Fruit fly (Drosophila melanogaster) whole organism, pupa: ENCODE results near the gene CG5280.
A peak's percentile ranks its signal among the peaks of the same experiment; 100 is the strongest.

ENCODE experiments used
- CG10348 ChIP-seq: fragments of 200-800 bp; sonication (Bioruptor generic); IDR thresholded peaks from 2 replicates; pipeline ENCODE4 v1.3.6; 2022; ENCODE audit warnings: missing biosample characterization, missing genetic modification characterization
- CG12605 ChIP-seq: fragments of 200-800 bp; sonication (Bioruptor generic); IDR thresholded peaks from 2 replicates; pipeline ENCODE4 v1.3.6; 2022; ENCODE audit warnings: missing biosample characterization, missing genetic modification characterization
- CG13204 ChIP-seq: fragments of 200-800 bp; sonication (Bioruptor generic); optimal IDR thresholded peaks from 2 replicates; lab custom pipeline; 2018; ENCODE audit warnings: missing biosample characterization, mild to moderate bottlenecking, missing genetic modification characterization, moderate library complexity
- CG14655 ChIP-seq: fragments of 200-800 bp; sonication (Bioruptor generic); optimal IDR thresholded peaks from 3 replicates; lab custom pipeline; 2017; ENCODE audit warnings: mild to moderate bottlenecking, missing biosample characterization, missing genetic modification reagents, missing genetic modification characterization
- CG4496 ChIP-seq: fragments of 200-800 bp; sonication (Bioruptor generic); IDR thresholded peaks from 3 replicates; pipeline ENCODE4 v1.3.6; 2022; ENCODE audit warnings: missing biosample characterization, missing genetic modification characterization
- CG8301 ChIP-seq: fragments of 200-800 bp; sonication (Bioruptor generic); optimal IDR thresholded peaks from 2 replicates; lab custom pipeline; 2018; ENCODE audit warnings: missing biosample characterization, mild to moderate bottlenecking, missing genetic modification characterization
- EcR ChIP-seq: fragments of 200-800 bp; sonication (Bioruptor generic); optimal IDR thresholded peaks from 3 replicates; lab custom pipeline; 2019; ENCODE audit warnings: missing biosample characterization, missing genetic modification characterization, mild to moderate bottlenecking, moderate library complexity, missing genetic modification reagents
- Ets98B ChIP-seq: fragments of 200-800 bp; sonication (Bioruptor generic); IDR thresholded peaks from 2 replicates; pipeline ENCODE4 v1.3.6; 2022; ENCODE audit warnings: missing biosample characterization, missing genetic modification characterization
- Pif1A ChIP-seq: fragments of 200-800 bp; sonication (Bioruptor generic); optimal IDR thresholded peaks from 3 replicates; lab custom pipeline; 2016; ENCODE audit warnings: missing biosample characterization, missing genetic modification characterization
- Pif1B ChIP-seq: fragments of 200-800 bp; sonication (Bioruptor generic); optimal IDR thresholded peaks from 3 replicates; lab custom pipeline; 2016; ENCODE audit warnings: missing biosample characterization, missing genetic modification characterization
- fd96Ca ChIP-seq: fragments of 200-800 bp; sonication (Bioruptor generic); IDR thresholded peaks from 3 replicates; pipeline ENCODE4 v1.3.6; 2022; ENCODE audit warnings: missing biosample characterization, missing genetic modification characterization

- TF ChIP-seq EcR (GFP tag; lab: Kevin White, UChicago) (no peak), CG4496 (GFP tag; lab: Robert Waterston, UW) (no peak), CG12605 (no peak), CG10348 (no peak), Pif1A (GFP tag; lab: Kevin White, UChicago) (no peak), Pif1B (GFP tag; lab: Kevin White, UChicago) (no peak), CG13204 (GFP tag; lab: Kevin White, UChicago) (no peak), fd96Ca (no peak), Ets98B (GFP tag; lab: Robert Waterston, UW) (no peak), CG14655 (GFP tag; lab: Kevin White, UChicago) (peak; percentile 39), CG8301 (tag; lab: Kevin White, UChicago) (no peak)
Observed at dm6 chr3L:9023627-9024026, 33.6 kb upstream of the CG5280 start.
